Fruit fly (Drosophila melanogaster): ENCODE data around the gene eff.
A peak's percentile ranks its signal among the peaks of the same experiment; 100 is the strongest.

The eff gene

dm6 chr3R:14741192-14741915 is at the start of gene eff, which contains the start of gene jvl:
eff (minus strand) TSS chr3R:14741319.
jvl (plus strand) TSS chr3R:14741582.
- TF ChIP-seq Hr96 (GFP tag; optimal IDR thresholded peaks at IDR 0.05) (peak; percentile 6), CG1620 (GFP tag; optimal IDR thresholded peaks at IDR 0.05) (peak; percentile 56), CG11617 (GFP tag; optimal IDR thresholded peaks at IDR 0.05) (no peak), CG14711 (tag; optimal IDR thresholded peaks at IDR 0.05) (peak; percentile 29), kay (GFP tag; ENCODE audit: borderline replicate concordance) (no peak), Mnt (GFP tag; optimal IDR thresholded peaks at IDR 0.05) (peak; percentile 4), Crg-1 (GFP tag; optimal IDR thresholded peaks at IDR 0.05) (no peak), pad (GFP tag; optimal IDR thresholded peaks at IDR 0.05) (no peak), Clk (GFP tag; optimal IDR thresholded peaks at IDR 0.05) (no peak), CG12768 (GFP tag; optimal IDR thresholded peaks at IDR 0.05) (no peak), ovo (GFP tag; optimal IDR thresholded peaks at IDR 0.05) (peak; percentile 35), CG7045 (GFP tag; optimal IDR thresholded peaks at IDR 0.05) (no peak), toe (GFP tag; optimal IDR thresholded peaks at IDR 0.05) (peak; percentile 51), tj (GFP tag; optimal IDR thresholded peaks at IDR 0.05) (no peak), cnc (optimal IDR thresholded peaks at IDR 0.05) (no peak), bab1 (GFP tag; optimal IDR thresholded peaks at IDR 0.05) (peak; percentile 52), CG33017 (tag; optimal IDR thresholded peaks at IDR 0.05) (no peak), cic (GFP tag; optimal IDR thresholded peaks at IDR 0.05) (no peak), CG5204 (GFP tag; optimal IDR thresholded peaks at IDR 0.05) (peak; percentile 69), CG7101 (tag; optimal IDR thresholded peaks at IDR 0.05) (peak; percentile 12)

DNA sequence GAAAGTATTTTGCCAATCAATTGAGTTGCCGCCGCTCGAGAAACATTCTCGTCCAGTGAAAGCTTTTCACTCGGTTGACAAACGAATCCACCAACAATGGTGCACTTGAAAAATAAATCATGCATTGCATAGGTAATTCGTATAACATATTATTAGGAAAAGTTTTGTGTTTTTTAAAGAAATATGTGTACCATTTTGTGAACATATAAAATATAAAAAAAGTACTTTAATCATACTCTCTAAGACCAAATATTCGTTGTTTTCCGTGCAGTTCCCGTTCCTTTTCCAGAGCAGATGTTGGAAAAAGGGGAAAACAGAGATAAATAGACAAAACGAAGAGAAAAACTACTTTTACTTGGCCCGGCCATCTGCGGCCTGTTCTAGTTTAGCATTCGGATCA is 45.5 kb upstream of the eff start:
- TF ChIP-seq CG33017 (tag; optimal IDR thresholded peaks at IDR 0.05) (no peak), Crg-1 (GFP tag; optimal IDR thresholded peaks at IDR 0.05) (no peak), cic (GFP tag; optimal IDR thresholded peaks at IDR 0.05) (no peak), CG12768 (GFP tag; optimal IDR thresholded peaks at IDR 0.05) (no peak), toe (GFP tag; optimal IDR thresholded peaks at IDR 0.05) (no peak), bab1 (GFP tag; optimal IDR thresholded peaks at IDR 0.05) (no peak), CG11617 (GFP tag; optimal IDR thresholded peaks at IDR 0.05) (no peak), CG14711 (tag; optimal IDR thresholded peaks at IDR 0.05) (no peak), CG5204 (GFP tag; optimal IDR thresholded peaks at IDR 0.05) (no peak)

DNA sequence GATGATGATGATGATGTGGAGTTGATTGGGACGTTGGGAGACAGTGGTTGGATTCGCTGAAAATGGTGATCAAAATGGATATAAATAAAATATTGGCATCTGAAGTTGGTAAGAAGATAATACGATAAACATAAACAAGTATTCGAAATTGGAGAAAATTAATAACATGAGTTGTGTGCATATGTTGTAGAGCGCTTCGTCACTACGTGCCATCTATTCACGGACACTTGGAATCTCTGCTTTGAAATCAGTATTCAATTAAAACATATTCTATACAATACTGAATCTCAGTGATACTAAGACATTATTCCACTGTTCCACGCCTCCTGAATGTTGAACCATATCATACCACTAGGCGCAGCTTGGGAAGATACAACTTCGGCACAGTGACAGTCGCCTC is 44.2 kb upstream of the eff start:
- no peak for TF ChIP-seq Mnt (GFP tag; optimal IDR thresholded peaks at IDR 0.05)
- TF ChIP-seq kay (GFP tag; ENCODE audit: borderline replicate concordance): peak; percentile 11

DNA sequence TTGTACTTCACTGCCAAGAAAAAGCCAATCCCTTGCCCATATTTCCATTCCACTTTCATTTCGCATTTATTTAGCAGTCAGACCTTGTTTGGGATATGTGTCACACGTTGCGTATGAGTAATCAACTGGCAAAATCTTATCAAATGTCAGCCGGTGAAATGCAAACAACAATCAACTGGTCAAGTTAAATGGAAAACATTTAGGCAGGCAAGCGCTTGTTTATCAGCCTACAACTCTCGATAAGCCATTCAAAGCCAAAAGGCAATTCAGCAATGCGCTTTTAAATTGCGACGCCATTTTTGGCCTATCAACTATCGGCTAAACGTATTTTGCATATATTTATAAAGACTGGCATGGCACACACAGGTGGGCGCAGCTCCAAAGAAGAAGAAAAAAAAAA is 39.6 kb upstream of the eff start:
- TF ChIP-seq Crg-1 (GFP tag; optimal IDR thresholded peaks at IDR 0.05): no peak
- TF ChIP-seq CG12768 (GFP tag; optimal IDR thresholded peaks at IDR 0.05): peak; percentile 26
- TF ChIP-seq cic (GFP tag; optimal IDR thresholded peaks at IDR 0.05): peak; percentile 38
- peak; percentile 91 for TF ChIP-seq kay (GFP tag; ENCODE audit: borderline replicate concordance)

DNA sequence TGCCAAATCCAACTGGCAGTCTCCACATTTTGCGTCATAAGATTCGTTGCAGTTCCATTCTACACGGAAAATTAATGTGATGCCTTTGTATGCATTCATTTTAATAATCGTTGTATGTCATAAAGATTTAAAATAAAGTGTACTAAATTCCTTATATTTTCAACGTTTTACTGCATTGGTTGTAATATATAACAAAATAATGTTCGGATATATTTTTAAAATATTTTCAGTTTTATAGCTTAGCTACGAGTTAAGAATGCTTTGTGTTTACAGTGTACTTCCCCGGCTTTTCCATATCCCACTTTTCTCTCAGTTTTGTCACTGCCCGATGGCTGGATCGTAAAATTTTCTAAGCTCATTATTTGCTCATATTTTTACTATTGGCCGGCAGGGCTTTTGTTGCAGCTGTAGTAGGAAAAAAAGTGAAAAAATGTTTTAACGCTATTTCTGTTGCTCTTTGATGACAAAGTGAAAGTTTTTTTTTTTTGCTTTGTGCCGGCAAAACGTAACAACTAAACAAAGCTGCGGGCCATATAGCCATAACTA is 38.7 kb upstream of the eff start:
- no peak for TF ChIP-seq CG11617 (GFP tag; optimal IDR thresholded peaks at IDR 0.05)
- TF ChIP-seq CG5204 (GFP tag; optimal IDR thresholded peaks at IDR 0.05): no peak
- peak; percentile 43 for TF ChIP-seq CG33017 (tag; optimal IDR thresholded peaks at IDR 0.05)
- TF ChIP-seq kay (GFP tag; ENCODE audit: borderline replicate concordance): peak; percentile 90
- TF ChIP-seq toe (GFP tag; optimal IDR thresholded peaks at IDR 0.05): peak; percentile 21
- TF ChIP-seq Hr96 (GFP tag; optimal IDR thresholded peaks at IDR 0.05): no peak
- TF ChIP-seq CG12768 (GFP tag; optimal IDR thresholded peaks at IDR 0.05): peak; percentile 8

DNA sequence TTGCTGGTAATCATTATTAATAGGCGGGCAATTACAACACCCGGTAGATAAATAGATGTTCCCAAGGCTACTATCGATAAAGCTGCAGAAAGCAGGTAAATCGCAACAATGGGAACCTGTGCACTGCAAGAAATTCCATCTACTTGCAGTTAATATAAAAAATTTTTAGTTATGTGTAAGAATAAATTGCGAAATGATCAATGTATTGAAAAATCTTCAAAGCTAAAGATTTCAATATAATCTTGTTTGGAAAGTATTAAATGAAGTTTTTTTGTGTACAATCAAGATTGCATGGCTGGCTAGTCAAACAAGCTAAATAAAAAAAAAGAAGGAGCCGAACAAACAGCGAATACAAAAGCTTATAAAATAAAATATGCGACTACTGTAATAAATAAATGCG is 34.3 kb upstream of the eff start:
- peak; percentile 37 for TF ChIP-seq CG5204 (GFP tag; optimal IDR thresholded peaks at IDR 0.05)
- no peak for TF ChIP-seq CG12768 (GFP tag; optimal IDR thresholded peaks at IDR 0.05)
- no peak for TF ChIP-seq CG1620 (GFP tag; optimal IDR thresholded peaks at IDR 0.05)

dm6 chr3R:14766439-14767025 is 25.4 kb upstream of the eff start:
- TF ChIP-seq kay (GFP tag; ENCODE audit: borderline replicate concordance): no peak
- TF ChIP-seq bab1 (GFP tag; optimal IDR thresholded peaks at IDR 0.05): no peak
- no peak for TF ChIP-seq CG33017 (tag; optimal IDR thresholded peaks at IDR 0.05)
- TF ChIP-seq CG11617 (GFP tag; optimal IDR thresholded peaks at IDR 0.05): no peak
- no peak for TF ChIP-seq CG12768 (GFP tag; optimal IDR thresholded peaks at IDR 0.05)
- TF ChIP-seq cic (GFP tag; optimal IDR thresholded peaks at IDR 0.05): no peak
- TF ChIP-seq tj (GFP tag; optimal IDR thresholded peaks at IDR 0.05): no peak
- no peak for TF ChIP-seq ovo (GFP tag; optimal IDR thresholded peaks at IDR 0.05)
- no peak for TF ChIP-seq CG5204 (GFP tag; optimal IDR thresholded peaks at IDR 0.05)
- TF ChIP-seq Hr96 (GFP tag; optimal IDR thresholded peaks at IDR 0.05): no peak
- TF ChIP-seq CG7045 (GFP tag; optimal IDR thresholded peaks at IDR 0.05): no peak
- TF ChIP-seq CG7101 (tag; optimal IDR thresholded peaks at IDR 0.05): no peak

All from whole organism, adult.